Worm (Caenorhabditis elegans) whole organism, mixed stage, embryonic: ENCODE data around the gene Y45F10D.15.

Experiments
- M03D4.4 ChIP-seq: sonication (generic microtip); optimal IDR thresholded peaks from 2 replicates; lab custom pipeline; 2017; ENCODE audit warnings: mild to moderate bottlenecking, missing genetic modification characterization, missing compliant biosample characterization
- bed-3 ChIP-seq: fragments of 200-800 bp; sonication (Bioruptor generic); optimal IDR thresholded peaks from 3 replicates; lab custom pipeline; 2018; ENCODE audit warnings: mild to moderate bottlenecking, missing genetic modification characterization, moderate library complexity, missing compliant biosample characterization
- blmp-1 ChIP-seq: fragments of 150-350 bp; optimal IDR thresholded peaks from 2 replicates; lab custom pipeline; 2014; ENCODE audit warnings: missing biosample characterization, missing genetic modification characterization
- ceh-39 ChIP-seq: fragments of 150-350 bp; optimal IDR thresholded peaks from 2 replicates; lab custom pipeline; 2014; ENCODE audit warnings: missing biosample characterization, missing genetic modification characterization
- ceh-43 ChIP-seq: fragments of 200-800 bp; sonication (Bioruptor generic); optimal IDR thresholded peaks from 2 replicates; lab custom pipeline; 2018; ENCODE audit warnings: mild to moderate bottlenecking, missing genetic modification characterization, moderate library complexity, missing compliant biosample characterization
- ceh-83 ChIP-seq: fragments of 200-800 bp; sonication (Bioruptor generic); optimal IDR thresholded peaks from 2 replicates; lab custom pipeline; 2018; ENCODE audit warnings: mild to moderate bottlenecking, missing genetic modification characterization, missing compliant biosample characterization
- ces-1 ChIP-seq: fragments of 150-350 bp; optimal IDR thresholded peaks from 2 replicates; lab custom pipeline; 2014; ENCODE audit warnings: missing biosample characterization, missing genetic modification reagents, missing genetic modification characterization
- drap-1 ChIP-seq: fragments of 200-800 bp; sonication (Bioruptor generic); optimal IDR thresholded peaks from 3 replicates; lab custom pipeline; 2018; ENCODE audit warnings: mild to moderate bottlenecking, missing genetic modification characterization, missing compliant biosample characterization
- elt-1 ChIP-seq: sonication (generic microtip); optimal IDR thresholded peaks from 2 replicates; lab custom pipeline; 2017; ENCODE audit warnings: missing genetic modification characterization, mild to moderate bottlenecking, missing compliant biosample characterization, antibody characterized with exemption, moderate library complexity, borderline replicate concordance; ENCODE audit not compliant: insufficient read depth
- elt-3 ChIP-seq: fragments of 150-350 bp; optimal IDR thresholded peaks from 2 replicates; lab custom pipeline; 2014; ENCODE audit warnings: missing biosample characterization, missing genetic modification characterization
- flh-1 ChIP-seq: fragments of 200-800 bp; sonication (Bioruptor generic); optimal IDR thresholded peaks from 2 replicates; lab custom pipeline; 2018; ENCODE audit warnings: mild to moderate bottlenecking, missing genetic modification characterization, moderate library complexity, missing compliant biosample characterization
- ham-2 ChIP-seq: fragments of 200-800 bp; sonication (Bioruptor generic); optimal IDR thresholded peaks from 2 replicates; lab custom pipeline; 2018; ENCODE audit warnings: mild to moderate bottlenecking, missing genetic modification characterization, missing compliant biosample characterization
- hlh-1 ChIP-seq: fragments of 150-350 bp; optimal IDR thresholded peaks from 2 replicates; lab custom pipeline; 2014; ENCODE audit warnings: missing biosample characterization, missing genetic modification reagents, missing genetic modification characterization
- lin-13 ChIP-seq: fragments of 150-350 bp; optimal IDR thresholded peaks from 2 replicates; lab custom pipeline; 2014; ENCODE audit warnings: missing biosample characterization, missing genetic modification characterization
- lin-32 ChIP-seq: fragments of 200-800 bp; sonication (Bioruptor generic); optimal IDR thresholded peaks from 2 replicates; lab custom pipeline; 2018; ENCODE audit warnings: mild to moderate bottlenecking, missing genetic modification characterization, missing compliant biosample characterization
- lsy-2 ChIP-seq: fragments of 150-350 bp; optimal IDR thresholded peaks from 2 replicates; lab custom pipeline; 2014; ENCODE audit warnings: missing biosample characterization, missing genetic modification characterization
- mab-5 ChIP-seq: fragments of 150-350 bp; optimal IDR thresholded peaks from 2 replicates; lab custom pipeline; 2014; ENCODE audit warnings: missing biosample characterization, missing genetic modification characterization
- mep-1 ChIP-seq: fragments of 150-350 bp; optimal IDR thresholded peaks from 2 replicates; lab custom pipeline; 2017; ENCODE audit warnings: missing biosample characterization, missing genetic modification reagents, missing genetic modification characterization, inconsistent platforms
- mls-2 ChIP-seq: sonication (generic microtip); optimal IDR thresholded peaks from 2 replicates; lab custom pipeline; 2016; ENCODE audit warnings: mild to moderate bottlenecking, missing genetic modification characterization, moderate library complexity, missing compliant biosample characterization
- nhr-12 ChIP-seq: fragments of 150-350 bp; optimal IDR thresholded peaks from 2 replicates; lab custom pipeline; 2014; ENCODE audit warnings: missing biosample characterization, missing genetic modification characterization
- nhr-2 ChIP-seq: fragments of 150-350 bp; optimal IDR thresholded peaks from 2 replicates; lab custom pipeline; 2014; ENCODE audit warnings: missing biosample characterization, missing genetic modification characterization
- nhr-237 ChIP-seq: fragments of 150-350 bp; optimal IDR thresholded peaks from 2 replicates; lab custom pipeline; 2014; ENCODE audit warnings: missing biosample characterization, missing genetic modification characterization
- nhr-28 ChIP-seq: fragments of 150-350 bp; optimal IDR thresholded peaks from 2 replicates; lab custom pipeline; 2014; ENCODE audit warnings: missing biosample characterization, missing genetic modification characterization
- nhr-76 ChIP-seq: sonication (generic microtip); optimal IDR thresholded peaks from 2 replicates; lab custom pipeline; 2017; ENCODE audit warnings: missing biosample characterization, missing genetic modification characterization
- pha-4 ChIP-seq: fragments of 150-350 bp; optimal IDR thresholded peaks from 2 replicates; lab custom pipeline; 2018; ENCODE audit warnings: missing biosample characterization, missing genetic modification reagents, missing genetic modification characterization
- sem-2 ChIP-seq: fragments of 200-800 bp; sonication (Bioruptor generic); optimal IDR thresholded peaks from 2 replicates; lab custom pipeline; 2018; ENCODE audit warnings: mild to moderate bottlenecking, missing genetic modification characterization, missing compliant biosample characterization
- snpc-4 ChIP-seq: fragments of 150-350 bp; optimal IDR thresholded peaks from 2 replicates; lab custom pipeline; 2014; ENCODE audit warnings: missing biosample characterization, missing genetic modification characterization
- sptf-1 ChIP-seq: sonication (generic microtip); optimal IDR thresholded peaks from 2 replicates; lab custom pipeline; 2017; ENCODE audit warnings: mild to moderate bottlenecking, missing genetic modification characterization, moderate library complexity, missing compliant biosample characterization
- tbx-8 ChIP-seq: fragments of 200-800 bp; sonication (Bioruptor generic); optimal IDR thresholded peaks from 2 replicates; lab custom pipeline; 2018; ENCODE audit warnings: mild to moderate bottlenecking, missing genetic modification characterization, moderate library complexity, missing compliant biosample characterization
- unc-120 ChIP-seq: sonication (generic microtip); optimal IDR thresholded peaks from 2 replicates; lab custom pipeline; 2017; ENCODE audit warnings: missing genetic modification characterization, missing compliant biosample characterization; ENCODE audit not compliant: poor library complexity, severe bottlenecking
- unc-39 ChIP-seq: fragments of 150-350 bp; optimal IDR thresholded peaks from 2 replicates; lab custom pipeline; 2014; ENCODE audit warnings: missing biosample characterization, missing genetic modification characterization
- ztf-11 ChIP-seq: fragments of 150-350 bp; optimal IDR thresholded peaks from 2 replicates; lab custom pipeline; 2014; ENCODE audit warnings: missing biosample characterization, missing genetic modification characterization

The Y45F10D.15 gene

DNA sequence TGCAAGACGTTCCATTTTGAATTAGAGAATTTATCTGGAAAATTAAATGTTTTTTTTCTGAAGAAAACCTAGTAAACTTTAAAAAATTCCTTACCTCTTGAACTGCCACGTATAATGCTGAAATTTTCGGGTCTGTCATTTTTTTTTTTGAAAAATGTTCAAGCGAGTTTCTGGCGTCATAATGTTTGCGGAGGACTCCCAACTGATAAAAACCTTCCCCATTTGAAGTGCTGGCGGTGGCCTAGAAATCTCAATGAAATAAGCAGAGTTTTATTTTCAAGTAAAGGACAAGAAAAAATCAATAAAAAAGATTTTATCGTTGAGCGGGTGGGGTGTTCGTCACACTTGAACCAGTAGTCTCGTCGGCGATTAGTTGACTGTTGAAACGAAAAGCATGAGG lies 34.1 kb downstream of the Y45F10D.15 start, which contains the start of gene icap-1:
Gene icap-1 (minus strand): TSS at position 272 of the 400 bp plus-strand sequence.
- TF ChIP-seq ceh-39 (tag; lab: Kevin White, UChicago) (no peak), mls-2 (tag; lab: Kevin White, UChicago) (no peak), nhr-28 (no peak), ham-2 (no peak), sptf-1 (no peak), nhr-237 (tag; lab: Kevin White, UChicago) (no peak), drap-1 (GFP tag; lab: Kevin White, UChicago) (no peak)
- TF ChIP-seq, all 35 proteins: peak for 0

DNA sequence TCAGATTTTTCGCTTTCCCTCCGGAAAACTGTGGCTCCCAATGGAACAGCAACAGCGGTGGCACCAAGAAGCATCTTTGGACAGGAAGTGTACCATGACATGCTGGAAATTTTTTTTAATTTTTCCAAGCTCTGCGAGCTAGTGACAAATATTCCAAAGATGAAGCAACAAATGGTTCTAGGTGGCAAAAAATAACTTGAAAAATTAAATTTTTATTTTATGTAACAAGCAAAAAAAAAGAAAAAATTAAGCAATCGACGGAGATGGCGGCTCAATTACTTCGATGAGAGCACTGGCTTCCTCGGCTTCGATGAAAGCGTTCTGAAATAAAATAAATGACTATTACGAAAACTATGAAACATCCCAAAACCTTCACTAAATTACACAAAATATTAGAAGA lies 35.2 kb downstream of the Y45F10D.15 start, which contains the start of gene lact-9:
Gene lact-9 (minus strand): TSS at position 101 of the 400 bp plus-strand sequence.
- TF ChIP-seq tbx-8 (no peak), unc-39 (tag; lab: Kevin White, UChicago) (no peak), elt-1 (no peak), sptf-1 (no peak), mls-2 (tag; lab: Kevin White, UChicago) (no peak), hlh-1 (tag; lab: Kevin White, UChicago) (no peak), flh-1 (GFP tag; lab: Kevin White, UChicago) (no peak), ztf-11 (tag; lab: Kevin White, UChicago) (no peak), sem-2 (GFP tag; lab: Kevin White, UChicago) (no peak)
- TF ChIP-seq, all 35 proteins: peak for 0

DNA sequence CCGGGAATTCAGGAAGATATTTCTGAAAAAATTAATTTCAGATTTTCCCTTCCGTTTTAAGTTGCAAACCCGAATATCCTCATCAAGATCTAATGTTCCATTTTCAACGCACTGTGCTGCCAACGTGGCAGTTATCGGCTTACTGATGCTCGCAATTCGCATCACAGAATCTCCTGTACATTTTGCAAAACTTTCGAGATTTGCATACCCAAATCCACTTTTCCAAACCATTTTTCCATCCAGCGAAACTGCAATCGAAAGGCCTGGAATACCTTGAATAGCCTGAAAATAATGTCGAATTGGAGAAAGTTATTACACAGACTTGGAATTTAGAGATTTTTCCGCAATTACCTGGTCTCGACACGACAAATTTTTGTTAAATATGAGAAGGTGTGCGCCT lies 36.0 kb downstream of the Y45F10D.15 start:
- no peak for TF ChIP-seq nhr-76
- TF ChIP-seq lin-13 (tag; lab: Kevin White, UChicago) = no peak
- TF ChIP-seq mep-1 (tag; lab: Kevin White, UChicago) = no peak
- TF ChIP-seq unc-120 = no peak
- no peak for TF ChIP-seq bed-3 (GFP tag; lab: Kevin White, UChicago)
- TF ChIP-seq tbx-8 = no peak
- no peak for TF ChIP-seq lin-32 (GFP tag; lab: Kevin White, UChicago)
- no peak for TF ChIP-seq elt-1
- TF ChIP-seq ztf-11 (tag; lab: Kevin White, UChicago) = no peak
- TF ChIP-seq pha-4 (tag; lab: Kevin White, UChicago) = no peak
- TF ChIP-seq sem-2 (GFP tag; lab: Kevin White, UChicago) = no peak

ce11 chrIV:13783237-13784012 lies 37.3 kb downstream of the Y45F10D.15 start, which contains the start of gene iscu-1:
iscu-1 (plus strand) TSS chrIV:13783962.
- TF ChIP-seq mep-1 (tag; lab: Kevin White, UChicago) (peak; percentile 4), lin-32 (GFP tag; lab: Kevin White, UChicago) (no peak), lsy-2 (tag; lab: Kevin White, UChicago) (no peak), nhr-2 (tag; lab: Kevin White, UChicago) (no peak), elt-1 (no peak), ces-1 (GFP tag; lab: Kevin White, UChicago) (peak; percentile 9), sptf-1 (peak; percentile 24), ceh-39 (tag; lab: Kevin White, UChicago) (no peak)

- TF ChIP-seq snpc-4 (tag; lab: Kevin White, UChicago) (no peak), flh-1 (GFP tag; lab: Kevin White, UChicago) (no peak)
These were observed 38.4 kb downstream of the Y45F10D.15 start for ce11 chrIV:13782319-13782718.

ce11 chrIV:13778710-13779109 lies 42.1 kb downstream of the Y45F10D.15 start, which contains the start of gene gly-10:
gly-10 (plus strand) TSS chrIV:13779096.
- TF ChIP-seq lsy-2 (tag; lab: Kevin White, UChicago) = no peak
- TF ChIP-seq drap-1 (GFP tag; lab: Kevin White, UChicago) = no peak
- TF ChIP-seq nhr-12 (tag; lab: Kevin White, UChicago) = no peak
- no peak for TF ChIP-seq mep-1 (tag; lab: Kevin White, UChicago)
- TF ChIP-seq lin-13 (tag; lab: Kevin White, UChicago) = no peak

ce11 chrIV:13777480-13777879 lies 43.3 kb downstream of the Y45F10D.15 start, which contains the start of gene rpl-18:
rpl-18 (plus strand) TSS chrIV:13777865.
- TF ChIP-seq nhr-28 (no peak), ces-1 (GFP tag; lab: Kevin White, UChicago) (peak; percentile 67), bed-3 (GFP tag; lab: Kevin White, UChicago) (no peak), mep-1 (tag; lab: Kevin White, UChicago) (peak; percentile 23), elt-1 (no peak), ceh-39 (tag; lab: Kevin White, UChicago) (peak; percentile 41), elt-3 (no peak), lin-32 (GFP tag; lab: Kevin White, UChicago) (no peak), blmp-1 (tag; lab: Kevin White, UChicago) (no peak), pha-4 (tag; lab: Kevin White, UChicago) (peak; percentile 54), snpc-4 (tag; lab: Kevin White, UChicago) (no peak), nhr-12 (tag; lab: Kevin White, UChicago) (no peak), unc-120 (peak; percentile 30), sptf-1 (no peak), lin-13 (tag; lab: Kevin White, UChicago) (peak; percentile 76), hlh-1 (tag; lab: Kevin White, UChicago) (peak; percentile 17), ceh-43 (GFP tag; lab: Kevin White, UChicago) (no peak), M03D4.4 (tag; lab: Kevin White, UChicago) (no peak), mab-5 (no peak), ham-2 (no peak), ceh-83 (GFP tag; lab: Kevin White, UChicago) (no peak), nhr-76 (no peak), sem-2 (GFP tag; lab: Kevin White, UChicago) (no peak), unc-39 (tag; lab: Kevin White, UChicago) (no peak), nhr-237 (tag; lab: Kevin White, UChicago) (peak; percentile 45)
